Worm (Caenorhabditis elegans) whole organism, young adult: ENCODE measurements around the gene flp-11.

Experiments
- F52B5.7 ChIP-seq: sonication (generic microtip); optimal IDR thresholded peaks from 2 replicates; lab custom pipeline; 2016; ENCODE audit warnings: mild to moderate bottlenecking, missing genetic modification characterization, missing compliant biosample characterization
- T26A5.8 ChIP-seq: sonication (generic microtip); optimal IDR thresholded peaks from 2 replicates; lab custom pipeline; 2016; ENCODE audit warnings: missing genetic modification characterization, missing compliant biosample characterization
- akir-1 ChIP-seq: fragments of 200-800 bp; sonication (Bioruptor generic); optimal IDR thresholded peaks from 2 replicates; lab custom pipeline; 2018; ENCODE audit warnings: mild to moderate bottlenecking, missing genetic modification characterization, moderate library complexity, missing compliant biosample characterization
- cebp-1 ChIP-seq, 2 experiments: fragments of 200-800 bp in 1 of 2; sonication (Bioruptor generic) in 1 of 2; sonication (generic microtip) in 1 of 2; IDR thresholded peaks in 1 of 2; optimal IDR thresholded peaks in 1 of 2; 2 replicates each; pipeline versions ENCODE4 v1.3.6 to Lab custom; 2017 to 2022; ENCODE audit warnings: missing compliant biosample characterization in 2 of 2, missing genetic modification characterization in 2 of 2, mild to moderate bottlenecking in 1 of 2, missing genetic modification reagents in 1 of 2, moderate library complexity in 1 of 2
- ceh-27 ChIP-seq: fragments of 200-800 bp; sonication (Bioruptor generic); optimal IDR thresholded peaks from 2 replicates; lab custom pipeline; 2018; ENCODE audit warnings: mild to moderate bottlenecking, missing genetic modification characterization, moderate library complexity, missing compliant biosample characterization
- chd-7 ChIP-seq: sonication (generic microtip); optimal IDR thresholded peaks from 2 replicates; lab custom pipeline; 2016; ENCODE audit warnings: mild to moderate bottlenecking, missing genetic modification characterization, moderate library complexity, missing compliant biosample characterization
- nhr-120 ChIP-seq: fragments of 200-800 bp; sonication (Bioruptor generic); IDR thresholded peaks from 2 replicates; pipeline ENCODE4 v1.3.6; 2022; ENCODE audit warnings: missing genetic modification characterization, missing compliant biosample characterization
- nhr-27 ChIP-seq: fragments of 200-800 bp; sonication (Bioruptor generic); optimal IDR thresholded peaks from 2 replicates; lab custom pipeline; 2018; ENCODE audit warnings: mild to moderate bottlenecking, missing genetic modification characterization, moderate library complexity, missing compliant biosample characterization
- snpc-4 ChIP-seq, 5 experiments: fragments of 150-350 bp in 1 of 5; sonication (generic microtip) in 4 of 5; optimal IDR thresholded peaks; 2 replicates each; lab custom pipeline; 2014 to 2018; ENCODE audit warnings: missing genetic modification characterization in 5 of 5, missing biosample characterization in 3 of 5, antibody characterized with exemption in 2 of 5, mild to moderate bottlenecking in 2 of 5, missing compliant biosample characterization in 2 of 5, missing genotype in 2 of 5, moderate library complexity in 2 of 5, missing genetic modification reagents in 1 of 5
- somi-1 ChIP-seq: fragments of 200-800 bp; sonication (Bioruptor generic); optimal IDR thresholded peaks from 2 replicates; lab custom pipeline; 2018; ENCODE audit warnings: mild to moderate bottlenecking, missing genetic modification characterization, missing compliant biosample characterization
- unc-62 ChIP-seq: fragments of 150-350 bp; optimal IDR thresholded peaks from 2 replicates; lab custom pipeline; 2014; ENCODE audit warnings: missing biosample characterization, missing genetic modification reagents, missing genetic modification characterization

ce11 chrX:4636143-4636542, 41.8 kb downstream of the flp-11 start:
- TF ChIP-seq ceh-27 (GFP tag; lab: Kevin White, UChicago), result no peak
- TF ChIP-seq akir-1, result no peak
- no peak for TF ChIP-seq snpc-4 (GFP tag; optimal IDR thresholded peaks at IDR 0.05; lab: Kevin White, UChicago)
- no peak for TF ChIP-seq snpc-4 (tag; optimal IDR thresholded peaks at IDR 0.05; lab: Kevin White, UChicago)
- no peak for TF ChIP-seq nhr-27
- no peak for TF ChIP-seq F52B5.7 (tag; lab: Kevin White, UChicago)
- no peak for TF ChIP-seq cebp-1 (GFP tag; IDR thresholded peaks at IDR 0.05; lab: Robert Waterston, UW)
- no peak for TF ChIP-seq cebp-1 (tag; optimal IDR thresholded peaks at IDR 0.05; lab: Kevin White, UChicago)
- no peak for TF ChIP-seq unc-62 (GFP tag; lab: Kevin White, UChicago)
- TF ChIP-seq nhr-120 (GFP tag; lab: Robert Waterston, UW), result no peak
- no peak for TF ChIP-seq T26A5.8
- no peak for TF ChIP-seq chd-7 (tag; lab: Kevin White, UChicago)
- no peak for TF ChIP-seq somi-1
